Fruit fly (Drosophila melanogaster) whole organism, embryonic: ENCODE data around the gene mRpL27.

ENCODE experiments used
- Ada2b ChIP-seq: fragments of 200-800 bp; sonication (Bioruptor generic); IDR thresholded peaks from 2 replicates; pipeline ENCODE4 v1.3.6; 2022; ENCODE audit warnings: missing biosample characterization, missing genetic modification characterization
- Atf-2 ChIP-seq: fragments of 200-800 bp; sonication (Bioruptor generic); optimal IDR thresholded peaks from 2 replicates; lab custom pipeline; 2016; ENCODE audit warnings: missing biosample characterization, missing genetic modification characterization
- B-H1 ChIP-seq: fragments of 200-800 bp; sonication (Bioruptor generic); IDR thresholded peaks from 3 replicates; pipeline ENCODE4 v1.3.6; 2022; ENCODE audit warnings: missing biosample characterization, missing genetic modification characterization
- CG10274 ChIP-seq: fragments of 200-800 bp; sonication (Bioruptor generic); optimal IDR thresholded peaks from 3 replicates; lab custom pipeline; 2017; ENCODE audit warnings: missing biosample characterization, mild to moderate bottlenecking, missing genetic modification characterization
- CG10366 ChIP-seq: fragments of 200-800 bp; sonication (Bioruptor generic); IDR thresholded peaks from 2 replicates; pipeline ENCODE4 v1.3.6; 2022; ENCODE audit warnings: missing biosample characterization, missing genetic modification characterization
- CG10431 ChIP-seq: fragments of 200-800 bp; sonication (Bioruptor generic); optimal IDR thresholded peaks from 3 replicates; lab custom pipeline; 2018; ENCODE audit warnings: missing biosample characterization, mild to moderate bottlenecking, missing genetic modification characterization
- CG11398 ChIP-seq: fragments of 200-800 bp; sonication (Bioruptor generic); optimal IDR thresholded peaks from 2 replicates; lab custom pipeline; 2016; ENCODE audit warnings: missing biosample characterization, missing genetic modification characterization
- CG11560 ChIP-seq: fragments of 200-800 bp; sonication (Bioruptor generic); IDR thresholded peaks from 3 replicates; pipeline ENCODE4 v1.3.6; 2022; ENCODE audit warnings: missing biosample characterization, missing genetic modification characterization
- CG11696 ChIP-seq: fragments of 200-800 bp; sonication (Bioruptor generic); IDR thresholded peaks from 2 replicates; pipeline ENCODE4 v1.3.6; 2022; ENCODE audit warnings: missing biosample characterization, missing genetic modification characterization
- CG13287 ChIP-seq: fragments of 200-800 bp; sonication (Bioruptor generic); IDR thresholded peaks from 2 replicates; pipeline ENCODE4 v1.3.6; 2022; ENCODE audit warnings: missing biosample characterization, missing genetic modification characterization; ENCODE audit not compliant: partially characterized antibody
- CG13894 ChIP-seq: fragments of 200-800 bp; sonication (Bioruptor generic); optimal IDR thresholded peaks from 3 replicates; lab custom pipeline; 2018; ENCODE audit warnings: missing biosample characterization, mild to moderate bottlenecking, missing genetic modification characterization, moderate library complexity
- CG16813 ChIP-seq: fragments of 200-800 bp; sonication (Bioruptor generic); IDR thresholded peaks from 3 replicates; pipeline ENCODE4 v1.3.6; 2022; ENCODE audit warnings: missing biosample characterization, missing genetic modification characterization; ENCODE audit not compliant: partially characterized antibody
- CG17359 ChIP-seq: fragments of 200-800 bp; sonication (Bioruptor generic); optimal IDR thresholded peaks from 3 replicates; lab custom pipeline; 2018; ENCODE audit warnings: missing biosample characterization, mild to moderate bottlenecking, missing genetic modification characterization, moderate library complexity
- CG17568 ChIP-seq: fragments of 200-800 bp; sonication (Bioruptor generic); optimal IDR thresholded peaks from 2 replicates; lab custom pipeline; 2018; ENCODE audit warnings: missing biosample characterization, mild to moderate bottlenecking, missing genetic modification characterization, moderate library complexity
- CG18011 ChIP-seq: fragments of 200-800 bp; sonication (Bioruptor generic); optimal IDR thresholded peaks from 2 replicates; lab custom pipeline; 2017; ENCODE audit warnings: missing biosample characterization, missing genetic modification characterization, mild to moderate bottlenecking, moderate library complexity, missing genotype
- CG2129 ChIP-seq: fragments of 200-800 bp; sonication (Bioruptor generic); IDR thresholded peaks from 2 replicates; pipeline ENCODE4 v1.3.6; 2022; ENCODE audit warnings: missing biosample characterization, missing genetic modification characterization; ENCODE audit not compliant: partially characterized antibody
- CG2199 ChIP-seq: fragments of 200-800 bp; sonication (Bioruptor generic); IDR thresholded peaks from 3 replicates; pipeline ENCODE4 v1.3.6; 2022; ENCODE audit warnings: missing biosample characterization, missing genetic modification characterization
- CG30431 ChIP-seq: fragments of 200-800 bp; sonication (Bioruptor generic); optimal IDR thresholded peaks from 2 replicates; lab custom pipeline; 2017; ENCODE audit warnings: missing biosample characterization, missing genetic modification characterization
- CG31224 ChIP-seq: fragments of 200-800 bp; sonication (Bioruptor generic); IDR thresholded peaks from 2 replicates; pipeline ENCODE4 v1.3.6; 2022; ENCODE audit warnings: missing biosample characterization, missing genetic modification characterization
- CG4617 ChIP-seq: fragments of 200-800 bp; sonication (Bioruptor generic); optimal IDR thresholded peaks from 3 replicates; lab custom pipeline; 2016; ENCODE audit warnings: missing biosample characterization, missing genetic modification characterization, borderline replicate concordance
- CG6175 ChIP-seq: fragments of 200-800 bp; sonication (Bioruptor generic); IDR thresholded peaks from 3 replicates; pipeline ENCODE4 v1.3.6; 2022; ENCODE audit warnings: missing biosample characterization, missing genetic modification characterization
- CG6854 ChIP-seq: fragments of 200-800 bp; sonication (Bioruptor generic); optimal IDR thresholded peaks from 3 replicates; lab custom pipeline; 2017; ENCODE audit warnings: missing biosample characterization, mild to moderate bottlenecking, missing genetic modification characterization
- CG7745 ChIP-seq: fragments of 200-800 bp; sonication (Bioruptor generic); optimal IDR thresholded peaks from 2 replicates; lab custom pipeline; 2018; ENCODE audit warnings: missing biosample characterization, mild to moderate bottlenecking, missing genetic modification characterization, moderate library complexity
- CG8089 ChIP-seq: fragments of 200-800 bp; sonication (Bioruptor generic); optimal IDR thresholded peaks from 3 replicates; lab custom pipeline; 2016; ENCODE audit warnings: missing biosample characterization, missing genetic modification characterization
- CG8290 ChIP-seq, 3 experiments: fragments of 200-800 bp; sonication (Bioruptor generic); optimal IDR thresholded peaks; 2 replicates each; lab custom pipeline; 2016 to 2019; ENCODE audit warnings: missing biosample characterization in 3 of 3, missing genetic modification characterization in 3 of 3, mild to moderate bottlenecking in 2 of 3, moderate library complexity in 1 of 3
- CG9215 ChIP-seq: fragments of 200-800 bp; sonication (Bioruptor generic); IDR thresholded peaks from 2 replicates; pipeline ENCODE4 v1.3.6; 2022; ENCODE audit warnings: missing biosample characterization, missing genetic modification characterization
- HHEX ChIP-seq: fragments of 200-800 bp; sonication (Bioruptor generic); optimal IDR thresholded peaks from 3 replicates; lab custom pipeline; 2017; ENCODE audit warnings: missing biosample characterization, mild to moderate bottlenecking, missing genetic modification characterization, missing genetic modification reagents
- HLH54F ChIP-seq: fragments of 200-800 bp; sonication (Bioruptor generic); optimal IDR thresholded peaks from 3 replicates; lab custom pipeline; 2016; ENCODE audit warnings: missing biosample characterization, missing genetic modification characterization
- Hand ChIP-seq: fragments of 200-800 bp; sonication (Bioruptor generic); optimal IDR thresholded peaks from 2 replicates; lab custom pipeline; 2017; ENCODE audit warnings: mild to moderate bottlenecking, missing biosample characterization, missing genetic modification reagents, missing genetic modification characterization
- MBD-R2 ChIP-seq: fragments of 200-800 bp; sonication (Bioruptor generic); IDR thresholded peaks from 2 replicates; pipeline ENCODE4 v1.3.6; 2022; ENCODE audit warnings: missing biosample characterization, missing genetic modification characterization
- Mad ChIP-seq: fragments of 200-800 bp; sonication (Bioruptor generic); optimal IDR thresholded peaks from 2 replicates; lab custom pipeline; 2016; ENCODE audit warnings: missing biosample characterization, missing genetic modification characterization
- Nf-YA ChIP-seq: fragments of 200-800 bp; sonication (Bioruptor generic); IDR thresholded peaks from 2 replicates; pipeline ENCODE4 v1.3.6; 2022; ENCODE audit warnings: missing biosample characterization, missing genetic modification characterization
- Pdp1 ChIP-seq, 2 experiments: fragments of 200-800 bp; sonication (Bioruptor generic); optimal IDR thresholded peaks; 3 replicates each; lab custom pipeline; 2016; ENCODE audit warnings: missing biosample characterization in 2 of 2, missing genetic modification characterization in 2 of 2, mild to moderate bottlenecking in 1 of 2, moderate library complexity in 1 of 2
- ap ChIP-seq: fragments of 200-800 bp; sonication (Bioruptor generic); IDR thresholded peaks from 2 replicates; pipeline ENCODE4 v1.3.6; 2022; ENCODE audit warnings: missing biosample characterization, missing genetic modification characterization
- cato ChIP-seq: fragments of 200-800 bp; sonication (Bioruptor generic); optimal IDR thresholded peaks from 2 replicates; lab custom pipeline; 2016; ENCODE audit warnings: missing biosample characterization, missing genetic modification characterization, borderline replicate concordance
- fd102C ChIP-seq: fragments of 200-800 bp; sonication (Bioruptor generic); optimal IDR thresholded peaks from 2 replicates; lab custom pipeline; 2018; ENCODE audit warnings: missing biosample characterization, mild to moderate bottlenecking, missing genetic modification characterization, moderate library complexity
- gem ChIP-seq: fragments of 200-800 bp; sonication (Bioruptor generic); optimal IDR thresholded peaks from 2 replicates; lab custom pipeline; 2019; ENCODE audit warnings: missing biosample characterization, mild to moderate bottlenecking, missing genetic modification characterization, moderate library complexity
- gsb-n ChIP-seq: fragments of 200-800 bp; sonication (Bioruptor generic); optimal IDR thresholded peaks from 3 replicates; lab custom pipeline; 2018; ENCODE audit warnings: missing biosample characterization, mild to moderate bottlenecking, missing genetic modification characterization
- lov ChIP-seq, 2 experiments: fragments of 200-800 bp in 1 of 2; fragments of >200 bp in 1 of 2; sonication (Bioruptor generic) in 1 of 2; IDR thresholded peaks in 1 of 2; optimal IDR thresholded peaks in 1 of 2; 2 replicates in 1 of 2; 3 replicates in 1 of 2; pipeline versions ENCODE4 v1.3.6 to Lab custom; 2017 to 2022; ENCODE audit warnings: missing biosample characterization in 1 of 2, missing genetic modification characterization in 1 of 2
- mld ChIP-seq: fragments of 200-800 bp; sonication (Bioruptor generic); IDR thresholded peaks from 3 replicates; pipeline ENCODE4 v1.3.6; 2022; ENCODE audit warnings: missing biosample characterization, missing genetic modification characterization; ENCODE audit not compliant: partially characterized antibody
- nau ChIP-seq: fragments of 200-800 bp; sonication (Bioruptor generic); optimal IDR thresholded peaks from 3 replicates; lab custom pipeline; 2017; ENCODE audit warnings: missing biosample characterization, mild to moderate bottlenecking, missing genetic modification characterization, missing genetic modification reagents
- pzg ChIP-seq: fragments of 200-800 bp; sonication (Bioruptor generic); optimal IDR thresholded peaks from 3 replicates; lab custom pipeline; 2018; ENCODE audit warnings: missing biosample characterization, mild to moderate bottlenecking, missing genetic modification characterization, moderate library complexity
- sens ChIP-seq: fragments of 200-800 bp; sonication (Bioruptor generic); peaks from one replicate; lab custom pipeline; 2016; ENCODE audit warnings: missing biosample characterization, missing genetic modification characterization
- tll ChIP-seq, 2 experiments: fragments of 200-800 bp in 1 of 2; fragments of >200 bp in 1 of 2; sonication (Bioruptor generic) in 1 of 2; optimal IDR thresholded peaks; 2 replicates each; lab custom pipeline; 2017 to 2019; ENCODE audit warnings: missing biosample characterization in 2 of 2, missing genetic modification characterization in 2 of 2, mild to moderate bottlenecking in 1 of 2, moderate library complexity in 1 of 2
- ttk ChIP-seq: fragments of 200-800 bp; sonication (Bioruptor generic); IDR thresholded peaks from 2 replicates; pipeline ENCODE4 v2.1.2; 2022; ENCODE audit warnings: missing biosample characterization, missing genetic modification characterization
- twi ChIP-seq: fragments of 200-800 bp; optimal IDR thresholded peaks from 2 replicates; lab custom pipeline; 2019; ENCODE audit warnings: missing biosample characterization, mild to moderate bottlenecking, missing genetic modification characterization, moderate library complexity

Gene mRpL27

DNA sequence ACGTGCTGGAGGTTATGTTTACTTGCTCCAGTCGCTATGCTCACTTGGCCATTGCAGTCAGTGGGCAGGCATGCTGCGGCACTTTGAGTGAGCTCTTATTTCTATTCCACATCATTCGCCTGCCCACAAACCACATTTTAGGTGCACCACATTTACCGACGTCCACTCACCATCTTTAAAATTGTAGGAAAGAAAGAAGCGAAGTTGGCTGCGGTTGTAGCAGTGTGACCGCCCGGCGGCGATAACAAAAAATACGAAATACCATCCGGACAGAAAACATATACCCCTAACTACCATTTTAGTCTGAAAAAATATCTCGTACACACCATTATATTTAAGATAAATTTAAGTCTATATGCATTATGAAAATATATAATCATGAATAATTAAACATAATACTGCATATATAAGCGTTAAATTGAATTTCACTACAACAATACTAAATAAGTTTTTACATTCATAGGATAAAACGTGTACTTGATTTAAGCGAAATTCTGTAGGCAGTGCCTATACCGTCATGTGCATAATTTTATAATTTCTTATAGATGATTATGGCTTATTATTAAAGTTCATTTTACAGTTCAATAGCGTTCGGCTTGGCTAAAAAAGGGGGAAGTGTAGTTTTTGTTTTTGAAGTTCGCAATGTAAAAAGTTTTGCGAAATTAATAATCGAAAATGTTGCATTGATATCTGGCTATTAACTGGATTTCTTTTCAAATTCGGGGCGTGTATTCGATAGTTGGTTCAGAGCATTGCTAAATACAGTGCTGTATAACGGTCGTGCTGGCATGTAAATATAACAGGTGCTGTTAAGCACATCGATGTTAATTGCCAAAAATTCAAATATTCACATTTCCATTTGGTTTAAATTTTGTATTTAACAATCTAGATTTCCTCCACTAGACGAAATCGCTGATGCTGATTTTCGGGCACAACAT, 1.1 kb downstream of the mRpL27 start, which contains the start of gene RpL27A (continued):
- TF ChIP-seq mld (GFP tag; lab: Robert Waterston, UW) (no peak), CG11560 (tag; lab: Robert Waterston, UW) (no peak; the same call in 2 of the 3 replicates), MBD-R2 (peak; percentile 56), CG17359 (peak; percentile 72), CG2199 (GFP tag; lab: Robert Waterston, UW) (0 out of 3 replicates have a peak, but pooled peaks have one; percentile 37), gem (tag; lab: Kevin White, UChicago) (peak; percentile 81), CG7745 (tag; lab: Kevin White, UChicago) (peak; percentile 39), Ada2b (peak; percentile 56), ttk (GFP tag; lab: Robert Waterston, UW) (peak; percentile 80), CG10431 (GFP tag; lab: Kevin White, UChicago) (peak; percentile 90), pzg (GFP tag; lab: Kevin White, UChicago) (peak; percentile 73), HHEX (GFP tag; lab: Kevin White, UChicago) (peak; percentile 84), CG8089 (GFP tag; lab: Kevin White, UChicago) (peak; percentile 72), fd102C (GFP tag; lab: Kevin White, UChicago) (peak; percentile 58), CG16813 (GFP tag; lab: Robert Waterston, UW) (peak; percentile 65), sens (GFP tag; lab: Kevin White, UChicago) (peak; percentile 82), CG10274 (GFP tag; lab: Kevin White, UChicago) (peak; percentile 61), Mad (GFP tag; lab: Kevin White, UChicago) (peak; percentile 76), CG18011 (GFP tag; lab: Kevin White, UChicago) (peak; percentile 67), cato (GFP tag; lab: Kevin White, UChicago) (peak; percentile 31), CG6854 (GFP tag; lab: Kevin White, UChicago) (peak; percentile 75), tll (GFP tag; optimal IDR thresholded peaks at IDR 0.05; lab: Kevin White, UChicago) (no peak), twi (tag; lab: Kevin White, UChicago) (peak; percentile 55), ap (peak; percentile 61), lov (optimal IDR thresholded peaks at IDR 0.05; lab: Kevin White, UChicago) (no peak), lov (GFP tag; IDR thresholded peaks at IDR 0.05; lab: Robert Waterston, UW) (peak; percentile 79; the same call in 2 of the 3 replicates), CG10366 (GFP tag; lab: Robert Waterston, UW) (peak; percentile 73), CG11398 (GFP tag; lab: Kevin White, UChicago) (peak; percentile 65), Pdp1 (GFP tag; optimal IDR thresholded peaks at IDR 0.05; lab: Kevin White, UChicago) (peak; percentile 29 to 62), gsb-n (tag; lab: Kevin White, UChicago) (peak; percentile 80), CG4617 (GFP tag; lab: Kevin White, UChicago) (peak; percentile 44), Nf-YA (peak; percentile 63), CG31224 (peak; percentile 54; the same call in 1 of the 2 replicates), CG13287 (GFP tag; lab: Robert Waterston, UW) (peak; percentile 71), HLH54F (GFP tag; lab: Kevin White, UChicago) (peak; percentile 30), CG8290 (GFP tag; optimal IDR thresholded peaks at IDR 0.05; lab: Kevin White, UChicago) (peak; percentile 68), CG8290 (tag; optimal IDR thresholded peaks at IDR 0.05; lab: Kevin White, UChicago) (peak in 1 of 2 experiments; percentile 94), nau (GFP tag; lab: Kevin White, UChicago) (peak; percentile 75), CG11696 (GFP tag; lab: Robert Waterston, UW) (peak; percentile 77), CG17568 (GFP tag; lab: Kevin White, UChicago) (no peak), B-H1 (GFP tag; lab: Robert Waterston, UW) (peak; percentile 71; the same call in 2 of the 3 replicates), CG30431 (GFP tag; lab: Kevin White, UChicago) (peak; percentile 65), CG6175 (GFP tag; lab: Robert Waterston, UW) (peak; percentile 67), CG9215 (GFP tag; lab: Robert Waterston, UW) (peak; percentile 53), Hand (GFP tag; lab: Kevin White, UChicago) (peak; percentile 69), CG2129 (GFP tag; lab: Robert Waterston, UW) (no peak), Atf-2 (GFP tag; lab: Kevin White, UChicago) (peak; percentile 60), CG13894 (peak; percentile 72)
